Fruit fly (Drosophila melanogaster): Measurements from ENCODE around the gene stai.

DNA sequence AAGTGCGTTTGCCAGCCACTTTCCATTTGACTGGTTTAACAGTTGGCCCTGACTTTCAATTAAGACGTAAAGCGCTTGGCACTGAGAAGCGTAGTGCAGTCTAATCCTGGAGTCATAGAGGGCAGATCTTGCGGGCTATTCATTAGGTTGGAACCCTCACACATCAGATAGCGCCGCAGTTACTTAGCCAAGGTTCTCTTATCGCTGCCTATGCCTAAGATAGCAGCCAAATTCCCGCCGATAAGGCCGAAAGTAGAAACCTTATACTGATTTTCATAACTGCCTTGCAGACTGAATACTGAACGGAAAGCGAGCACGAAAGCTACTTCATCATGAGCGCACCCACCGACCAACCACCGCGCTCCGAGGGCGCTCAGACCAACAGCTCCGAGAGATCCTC, 28.1 kb upstream of the stai start:
- TF ChIP-seq CG8478 (optimal IDR thresholded peaks at IDR 0.05) = no peak
- no peak for TF ChIP-seq usp (GFP tag; optimal IDR thresholded peaks at IDR 0.05)
- TF ChIP-seq psq (optimal IDR thresholded peaks at IDR 0.05) = no peak
- TF ChIP-seq pan (optimal IDR thresholded peaks at IDR 0.05) = no peak
- TF ChIP-seq Dll (optimal IDR thresholded peaks at IDR 0.05) = no peak
- TF ChIP-seq EcR (GFP tag; optimal IDR thresholded peaks at IDR 0.05) = no peak

All from whole organism.